Worm (Caenorhabditis elegans): ENCODE data around the gene heh-1.

Gene heh-1

DNA sequence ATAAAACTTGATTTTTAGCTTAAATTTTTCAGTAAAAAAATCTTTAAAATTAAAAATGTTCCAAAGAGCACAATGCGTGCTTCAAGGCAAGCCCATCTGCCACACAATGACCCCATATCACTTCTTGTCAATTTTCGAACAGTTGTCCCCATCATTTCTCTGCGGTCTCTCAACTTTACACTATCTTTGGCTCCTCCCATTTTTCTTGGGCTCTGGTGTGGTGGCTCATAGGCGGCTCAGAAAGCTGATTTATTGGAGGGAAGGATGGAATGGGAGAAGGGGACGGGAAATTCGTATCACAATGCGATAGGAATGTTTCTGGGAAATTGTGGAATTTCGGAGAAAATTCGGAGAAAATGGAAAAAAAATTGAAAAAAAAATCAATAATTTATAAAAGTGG lies 1.2 kb upstream of the heh-1 start:
- TF ChIP-seq nhr-102 (tag; optimal IDR thresholded peaks at IDR 0.05) (no peak), zip-11 (GFP tag; IDR thresholded peaks at IDR 0.05) (no peak), dpl-1 (GFP tag; optimal IDR thresholded peaks at IDR 0.05) (no peak), F26F4.8 (GFP tag; conservative IDR thresholded peaks at IDR 0.05) (no peak)

DNA sequence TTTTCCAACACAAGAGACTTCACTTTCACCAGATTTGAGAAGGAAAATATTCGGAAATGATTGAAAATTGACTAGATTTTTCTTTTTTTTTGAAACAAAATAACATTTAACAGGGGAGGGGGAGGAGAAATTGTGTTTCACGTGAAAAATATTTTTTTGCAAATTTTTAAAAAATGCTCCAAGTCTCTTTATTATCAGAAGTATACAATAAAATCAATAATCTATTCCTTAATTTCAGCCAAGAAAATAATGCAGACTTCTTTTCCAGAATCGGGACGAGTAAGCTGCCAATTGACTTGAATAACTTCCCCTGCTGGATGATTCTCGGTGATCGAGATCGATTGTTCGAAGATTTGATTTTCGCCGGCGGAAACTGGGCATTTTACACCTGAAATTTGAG lies 1.0 kb downstream of the heh-1 start, which contains the start of gene R148.7:
Gene R148.7 (minus strand): TSS at position 101 of the 400 bp plus-strand sequence.
- TF ChIP-seq nhr-41 (GFP tag; IDR thresholded peaks at IDR 0.05): no peak
- no peak for TF ChIP-seq snpc-4 (tag; optimal IDR thresholded peaks at IDR 0.05)
- TF ChIP-seq dmd-6 (GFP tag; IDR thresholded peaks at IDR 0.05): no peak
- no peak for TF ChIP-seq mep-1 (tag; optimal IDR thresholded peaks at IDR 0.05)
- no peak for TF ChIP-seq ztf-11 (tag; optimal IDR thresholded peaks at IDR 0.05)
- TF ChIP-seq nhr-28 (tag; optimal IDR thresholded peaks at IDR 0.05): no peak
- no peak for TF ChIP-seq pqm-1 (tag; optimal IDR thresholded peaks at IDR 0.05)
- no peak for TF ChIP-seq php-3 (GFP tag; IDR thresholded peaks at IDR 0.05)
- no peak for TF ChIP-seq F10B5.3 (tag; optimal IDR thresholded peaks at IDR 0.05)
- no peak for TF ChIP-seq zip-2 (tag; optimal IDR thresholded peaks at IDR 0.05)
- TF ChIP-seq Y48G9A.11 (GFP tag; IDR thresholded peaks at IDR 0.05): no peak
- TF ChIP-seq ctbp-1 (GFP tag; IDR thresholded peaks at IDR 0.05): no peak
- no peak for TF ChIP-seq mdl-1 (tag; optimal IDR thresholded peaks at IDR 0.05)
- no peak for TF ChIP-seq mxl-2 (GFP tag; conservative IDR thresholded peaks at IDR 0.05)
- no peak for TF ChIP-seq nhr-48 (tag; optimal IDR thresholded peaks at IDR 0.05)

DNA sequence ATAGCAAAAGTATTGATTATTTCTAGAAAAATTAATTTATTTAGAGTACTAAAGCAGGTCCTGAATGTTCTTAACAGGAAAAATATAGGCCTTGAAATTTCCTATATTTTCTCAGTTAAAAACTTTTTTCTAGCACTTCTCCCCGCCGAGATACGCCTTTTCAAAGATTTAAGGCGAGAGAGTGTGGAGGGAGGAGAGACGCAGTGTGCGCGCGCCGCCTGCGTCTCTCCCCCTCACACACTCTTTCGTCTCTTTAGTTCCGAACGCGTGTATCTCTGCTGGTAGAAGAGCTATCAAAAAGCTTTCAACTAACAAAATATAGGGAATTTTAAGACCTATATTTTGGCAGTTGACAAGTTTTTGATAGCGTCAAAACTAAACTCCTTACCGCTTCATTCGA lies 1.4 kb downstream of the heh-1 start:
- TF ChIP-seq F10B5.3 (tag; optimal IDR thresholded peaks at IDR 0.05) (no peak), aha-1 (tag) (peak; percentile 42), set-16 (GFP tag; IDR thresholded peaks at IDR 0.05) (peak; percentile 12; the same call in 1 of the 2 replicates), nhr-237 (tag; optimal IDR thresholded peaks at IDR 0.05) (no peak), dmd-8 (GFP tag; IDR thresholded peaks at IDR 0.05) (no peak)

DNA sequence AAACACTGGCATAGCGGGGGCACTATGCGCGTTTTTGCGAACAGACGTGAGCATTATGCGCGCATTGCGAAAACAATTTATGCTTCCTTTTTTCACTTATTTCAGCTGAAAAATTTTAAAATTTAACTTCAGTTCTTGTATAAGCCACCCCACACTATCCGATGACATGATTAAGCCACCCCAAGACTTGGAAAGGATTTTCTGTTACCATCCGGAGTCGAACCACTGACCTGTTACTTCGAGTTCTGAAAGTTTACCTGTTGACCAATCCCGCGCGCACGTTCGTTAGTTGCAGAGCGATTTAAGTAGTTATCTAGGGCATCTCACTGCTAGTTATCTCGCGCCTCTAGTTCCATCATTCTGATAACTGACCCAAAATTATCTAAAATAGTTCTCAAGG lies 6.9 kb downstream of the heh-1 start:
- 0 out of 2 replicates have a peak, but pooled peaks have one; percentile 22 for TF ChIP-seq lim-7 (GFP tag; IDR thresholded peaks at IDR 0.05)
- peak; percentile 40 for TF ChIP-seq lin-38 (GFP tag; IDR thresholded peaks at IDR 0.05)
- 0 out of 2 replicates have a peak, but pooled peaks have one; percentile 57 for TF ChIP-seq egl-43 (GFP tag; IDR thresholded peaks at IDR 0.05)
- TF ChIP-seq arid-1 (GFP tag; conservative IDR thresholded peaks at IDR 0.05): 0 out of 2 replicates have a peak, but pooled peaks have one; percentile 39
- TF ChIP-seq madf-5 (GFP tag; IDR thresholded peaks at IDR 0.05): 0 out of 4 replicates have a peak, but pooled peaks of 1 of the 2 experiments have one; percentile 10

DNA sequence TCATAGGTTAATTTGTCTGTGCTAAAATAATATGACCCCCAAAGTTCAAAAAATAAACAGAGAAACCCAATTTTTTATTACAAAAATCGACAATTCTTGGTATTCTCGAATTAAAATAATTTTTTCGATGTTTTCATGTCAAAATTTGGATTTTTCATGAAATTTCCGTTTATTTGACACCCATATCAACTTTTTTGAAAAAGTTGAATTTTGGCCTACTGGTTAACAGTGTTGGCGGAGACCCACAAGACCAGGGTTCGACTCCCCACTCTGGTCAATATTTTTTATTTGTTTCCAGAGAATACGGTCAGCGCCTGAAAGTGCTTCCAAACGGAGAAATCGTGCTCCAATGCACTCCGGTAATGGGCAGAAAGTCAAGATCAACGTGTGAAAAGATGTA lies 7.6 kb downstream of the heh-1 start:
- TF ChIP-seq mdt-29 (GFP tag; IDR thresholded peaks at IDR 0.05) (peak; percentile 32; the same call in 1 of the 2 replicates), lin-38 (GFP tag; IDR thresholded peaks at IDR 0.05) (peak; percentile 47; the same call in 1 of the 2 replicates), lim-7 (GFP tag; IDR thresholded peaks at IDR 0.05) (0 out of 2 replicates have a peak, but pooled peaks have one; percentile 40), zag-1 (tag; optimal IDR thresholded peaks at IDR 0.05) (no peak), set-16 (GFP tag; IDR thresholded peaks at IDR 0.05) (no peak)

DNA sequence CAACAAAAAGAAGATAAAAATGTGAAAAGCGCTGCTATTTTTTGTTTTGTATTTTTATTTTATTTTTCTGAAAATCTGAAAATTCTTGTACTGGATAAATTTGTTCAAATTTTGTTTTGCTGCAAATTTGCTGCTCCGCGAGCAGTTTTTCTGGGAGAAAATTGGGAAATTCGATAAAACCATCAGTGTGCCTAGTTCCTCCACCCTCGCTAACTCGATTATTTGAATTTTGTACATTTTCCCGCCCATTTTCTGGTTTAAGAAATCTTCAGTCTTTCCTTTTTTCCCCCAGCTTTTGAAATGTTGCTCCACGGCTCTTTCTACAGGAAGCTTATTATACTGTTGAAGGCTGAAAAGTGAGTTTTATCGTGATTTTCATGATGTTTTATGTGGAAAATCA lies 8.1 kb downstream of the heh-1 start, which contains the start of gene R148.8:
Gene R148.8 (plus strand): TSS at position 301 of the 400 bp plus-strand sequence.
- TF ChIP-seq gei-8 (GFP tag; optimal IDR thresholded peaks at IDR 0.05): no peak
- TF ChIP-seq hmg-1.1 (GFP tag; IDR thresholded peaks at IDR 0.05): no peak
- TF ChIP-seq unc-130 (GFP tag; optimal IDR thresholded peaks at IDR 0.05): no peak
- TF ChIP-seq lin-13 (GFP tag; optimal IDR thresholded peaks at IDR 0.05): no peak
- no peak for TF ChIP-seq ctbp-1 (GFP tag; IDR thresholded peaks at IDR 0.05)
- no peak for TF ChIP-seq ZK546.5 (tag; optimal IDR thresholded peaks at IDR 0.05)
- TF ChIP-seq nhr-10 (tag; optimal IDR thresholded peaks at IDR 0.05): no peak
- no peak for TF ChIP-seq ceh-32 (tag; optimal IDR thresholded peaks at IDR 0.05; ENCODE audit: poor library complexity)
- no peak for TF ChIP-seq lin-15B (tag; optimal IDR thresholded peaks at IDR 0.05)
- no peak for TF ChIP-seq lin-39 (tag; optimal IDR thresholded peaks at IDR 0.05)
- TF ChIP-seq dmd-8 (GFP tag; IDR thresholded peaks at IDR 0.05): no peak
- TF ChIP-seq nhr-111 (GFP tag; optimal IDR thresholded peaks at IDR 0.05): no peak
- TF ChIP-seq madf-5 (GFP tag; IDR thresholded peaks at IDR 0.05): no peak
- no peak for TF ChIP-seq F26F4.8 (GFP tag; conservative IDR thresholded peaks at IDR 0.05)
- no peak for TF ChIP-seq lin-29 (GFP tag; IDR thresholded peaks at IDR 0.05)
- TF ChIP-seq daf-16 (GFP tag; optimal IDR thresholded peaks at IDR 0.05): no peak
- TF ChIP-seq daf-16 (tag; optimal IDR thresholded peaks at IDR 0.05): no peak
- TF ChIP-seq lir-3 (tag; optimal IDR thresholded peaks at IDR 0.05): no peak
- no peak for TF ChIP-seq nhr-102 (tag; optimal IDR thresholded peaks at IDR 0.05)

Measured in whole organism, L4 larva.